Fruit fly (Drosophila melanogaster): Measurements from ENCODE around the gene ort.

ort gene

DNA sequence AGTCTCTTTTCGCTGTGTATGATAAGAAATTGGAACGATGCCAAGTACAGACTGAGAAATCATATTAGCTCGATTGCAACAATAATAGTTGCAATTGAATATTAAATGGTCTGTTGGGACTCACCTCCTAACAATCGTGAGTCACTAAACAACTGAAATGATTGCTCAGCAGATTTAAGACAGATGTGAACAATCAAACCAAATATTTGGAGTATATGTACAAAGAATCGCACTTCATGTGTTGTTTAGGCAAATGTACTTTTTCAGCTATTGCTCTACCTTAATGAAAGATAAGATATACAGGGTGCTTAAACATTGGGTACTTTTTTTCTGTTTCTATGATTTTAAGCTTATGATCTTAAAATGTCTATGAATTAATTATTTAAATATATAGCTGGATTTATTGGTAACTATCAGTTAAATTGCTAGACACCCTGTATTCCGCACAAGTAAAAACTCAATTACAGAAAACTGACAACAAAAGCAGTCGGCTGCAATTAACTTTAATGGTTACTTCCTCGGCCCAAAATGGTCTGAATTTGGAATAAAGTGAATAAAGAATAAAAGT is 18.0 kb upstream of the ort start (continued):
- TF ChIP-seq CG12391 (tag; optimal IDR thresholded peaks at IDR 0.05) (peak; percentile 90), MBD-R2 (GFP tag; IDR thresholded peaks at IDR 0.05) (peak; percentile 58; the same call in 1 of the 2 replicates), ab (GFP tag; optimal IDR thresholded peaks at IDR 0.05) (no peak), Usf (GFP tag; optimal IDR thresholded peaks at IDR 0.05) (peak; percentile 32), maf-S (GFP tag; optimal IDR thresholded peaks at IDR 0.05) (peak; percentile 52), CG11085 (GFP tag; IDR thresholded peaks at IDR 0.05) (peak; percentile 71; the same call in 1 of the 2 replicates), CG8388 (GFP tag; optimal IDR thresholded peaks at IDR 0.05) (peak; percentile 85), CG10979 (tag; optimal IDR thresholded peaks at IDR 0.05) (peak; percentile 88), CG7357 (GFP tag; IDR thresholded peaks at IDR 0.05) (peak; percentile 64), CG16813 (GFP tag; IDR thresholded peaks at IDR 0.05; ENCODE audit: partially characterized antibody) (no peak), CG31224 (GFP tag; IDR thresholded peaks at IDR 0.05) (peak; percentile 78), z (GFP tag; IDR thresholded peaks at IDR 0.05) (peak; percentile 56; the same call in 1 of the 3 replicates), wek (GFP tag; optimal IDR thresholded peaks at IDR 0.05) (peak; percentile 56), CG3163 (GFP tag; optimal IDR thresholded peaks at IDR 0.05) (no peak), CG31388 (GFP tag; optimal IDR thresholded peaks at IDR 0.05) (peak; percentile 69), ewg (GFP tag; optimal IDR thresholded peaks at IDR 0.05) (peak; percentile 49), zen2 (GFP tag; IDR thresholded peaks at IDR 0.05; ENCODE audit: partially characterized antibody) (no peak), CG34422 (GFP tag; IDR thresholded peaks at IDR 0.05) (peak; percentile 91), bbx (GFP tag; IDR thresholded peaks at IDR 0.05; ENCODE audit: partially characterized antibody) (no peak), ci (GFP tag; IDR thresholded peaks at IDR 0.05) (peak; percentile 93), CG3065 (GFP tag; optimal IDR thresholded peaks at IDR 0.05) (peak; percentile 27), chn (GFP tag; optimal IDR thresholded peaks at IDR 0.05) (no peak), CG4854 (GFP tag; optimal IDR thresholded peaks at IDR 0.05) (peak; percentile 74), sisA (GFP tag; IDR thresholded peaks at IDR 0.05) (peak; percentile 59; the same call in 1 of the 2 replicates), Sox100B (GFP tag; optimal IDR thresholded peaks at IDR 0.05) (peak; percentile 88), gsb (GFP tag; IDR thresholded peaks at IDR 0.05) (peak; percentile 82), ro (GFP tag; IDR thresholded peaks at IDR 0.05) (peak; percentile 44; the same call in 1 of the 2 replicates), grau (tag; optimal IDR thresholded peaks at IDR 0.05) (peak; percentile 90), tgo (GFP tag; IDR thresholded peaks at IDR 0.05) (peak; percentile 90), CG32772 (GFP tag; IDR thresholded peaks at IDR 0.05) (peak; percentile 75), gcm (GFP tag; optimal IDR thresholded peaks at IDR 0.05) (peak; percentile 90), CG4424 (GFP tag; optimal IDR thresholded peaks at IDR 0.05) (peak; percentile 86), Ptx1 (GFP tag; IDR thresholded peaks at IDR 0.05) (peak; percentile 83), tx (GFP tag; optimal IDR thresholded peaks at IDR 0.05) (no peak), CG13775 (GFP tag; optimal IDR thresholded peaks at IDR 0.05) (peak; percentile 76), cwo (GFP tag; optimal IDR thresholded peaks at IDR 0.05) (peak; percentile 86), CG12071 (GFP tag; optimal IDR thresholded peaks at IDR 0.05) (peak; percentile 74), CG18599 (GFP tag; optimal IDR thresholded peaks at IDR 0.05) (peak; percentile 89), CG6654 (GFP tag; optimal IDR thresholded peaks at IDR 0.05) (peak; percentile 37), Deaf1 (tag; optimal IDR thresholded peaks at IDR 0.05) (peak; percentile 71), CG15696 (tag; optimal IDR thresholded peaks at IDR 0.05) (peak; percentile 66), GATAe (GFP tag; conservative IDR thresholded peaks at IDR 0.05) (peak; percentile 74), CG3407 (GFP tag; optimal IDR thresholded peaks at IDR 0.05) (peak; percentile 64), CG1024 (GFP tag; IDR thresholded peaks at IDR 0.05) (peak; percentile 54; the same call in 1 of the 2 replicates), pzg (GFP tag; optimal IDR thresholded peaks at IDR 0.05) (no peak), E2f1 (GFP tag; IDR thresholded peaks at IDR 0.05) (peak; percentile 87), wdn (GFP tag; IDR thresholded peaks at IDR 0.05) (peak; percentile 85), CG2129 (GFP tag; IDR thresholded peaks at IDR 0.05; ENCODE audit: partially characterized antibody) (no peak), CG6689 (GFP tag; IDR thresholded peaks at IDR 0.05) (peak; percentile 87), bigmax (GFP tag; optimal IDR thresholded peaks at IDR 0.05) (no peak)
